Worm (Caenorhabditis elegans): ENCODE results near the gene F40F4.7.

F40F4.7 gene

ce11 chrX:3245812-3246211 is at the start of gene F40F4.7:
F40F4.7 (minus strand) TSS chrX:3245933.
- TF ChIP-seq W03F9.2 (tag; optimal IDR thresholded peaks at IDR 0.05) (no peak), him-1 (tag; optimal IDR thresholded peaks at IDR 0.05) (no peak), dao-5 (tag; optimal IDR thresholded peaks at IDR 0.05) (no peak)

DNA sequence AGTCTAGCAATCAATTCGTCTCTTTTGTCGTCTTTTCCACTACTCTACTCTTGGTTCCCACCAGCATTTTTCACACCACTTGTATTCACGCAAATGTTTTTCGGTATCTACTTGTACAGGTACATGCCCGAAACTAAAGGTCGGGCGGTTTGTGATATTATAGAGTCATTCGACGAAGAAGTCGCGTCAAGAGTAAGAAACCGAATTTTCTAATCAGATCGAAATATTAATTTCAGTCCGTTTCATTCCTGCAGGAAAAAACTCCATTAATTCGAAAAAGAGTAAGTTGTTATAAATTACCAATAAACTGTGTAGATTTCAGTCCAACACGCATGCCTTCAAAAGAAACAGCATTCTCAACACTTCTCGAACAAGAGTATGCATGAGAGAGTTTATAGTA is 46.2 kb upstream of the F40F4.7 start:
- TF ChIP-seq W03F9.2 (tag; optimal IDR thresholded peaks at IDR 0.05) (no peak), him-1 (tag; optimal IDR thresholded peaks at IDR 0.05) (no peak), dao-5 (tag; optimal IDR thresholded peaks at IDR 0.05) (no peak)

- no peak for TF ChIP-seq him-1 (tag; optimal IDR thresholded peaks at IDR 0.05)
- no peak for TF ChIP-seq W03F9.2 (tag; optimal IDR thresholded peaks at IDR 0.05)
- TF ChIP-seq dao-5 (tag; optimal IDR thresholded peaks at IDR 0.05) = no peak
Measured at ce11 chrX:3290147-3290546, 44.4 kb upstream of the F40F4.7 start.

- TF ChIP-seq him-1 (tag; optimal IDR thresholded peaks at IDR 0.05) (no peak), W03F9.2 (tag; optimal IDR thresholded peaks at IDR 0.05) (no peak), dao-5 (tag; optimal IDR thresholded peaks at IDR 0.05) (no peak)
Measured at ce11 chrX:3289183-3289582, 43.5 kb upstream of the F40F4.7 start, which contains the start of gene K09C4.4. K09C4.4 (plus strand) TSS chrX:3289483.

DNA sequence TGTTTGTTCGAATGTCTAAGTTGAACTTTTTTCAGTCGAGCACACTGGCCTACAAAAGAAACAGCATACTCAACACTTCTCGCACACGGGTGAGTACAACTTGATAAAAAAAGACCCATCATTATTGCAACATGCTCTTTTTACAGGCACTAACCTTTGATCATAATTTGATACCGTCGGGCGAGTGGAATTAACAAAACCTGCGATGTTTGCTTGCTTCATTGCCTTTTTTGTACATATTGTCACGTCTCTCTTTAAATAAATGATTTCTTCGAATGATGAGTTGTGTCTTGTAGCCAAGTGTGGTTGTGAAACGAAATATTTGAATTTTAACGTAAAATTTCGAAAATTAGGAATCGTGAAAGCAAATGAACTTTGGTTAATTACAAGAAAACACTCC is 39.7 kb upstream of the F40F4.7 start:
- TF ChIP-seq dao-5 (tag; optimal IDR thresholded peaks at IDR 0.05) = no peak
- TF ChIP-seq him-1 (tag; optimal IDR thresholded peaks at IDR 0.05) = no peak
- no peak for TF ChIP-seq W03F9.2 (tag; optimal IDR thresholded peaks at IDR 0.05)

DNA sequence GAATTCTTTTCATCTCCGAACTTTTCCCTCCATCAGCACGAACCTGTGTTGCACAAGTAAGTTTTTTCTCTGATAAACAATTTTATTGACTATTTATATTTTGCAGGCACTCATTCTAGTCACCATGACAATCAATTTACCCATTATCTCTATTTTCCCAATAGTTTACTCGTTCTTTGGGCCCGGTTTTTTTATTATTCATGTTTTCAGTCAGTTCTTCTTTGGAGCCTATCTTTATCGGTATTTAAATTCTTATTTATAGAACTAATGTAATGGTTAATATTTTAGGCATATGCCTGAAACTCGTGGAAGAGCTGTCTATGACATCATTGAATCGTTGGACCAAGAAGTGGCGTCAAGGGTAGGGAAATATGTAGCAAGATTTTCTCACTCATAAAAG is 39.2 kb upstream of the F40F4.7 start:
- TF ChIP-seq him-1 (tag; optimal IDR thresholded peaks at IDR 0.05) = no peak
- no peak for TF ChIP-seq dao-5 (tag; optimal IDR thresholded peaks at IDR 0.05)
- TF ChIP-seq W03F9.2 (tag; optimal IDR thresholded peaks at IDR 0.05) = no peak

DNA sequence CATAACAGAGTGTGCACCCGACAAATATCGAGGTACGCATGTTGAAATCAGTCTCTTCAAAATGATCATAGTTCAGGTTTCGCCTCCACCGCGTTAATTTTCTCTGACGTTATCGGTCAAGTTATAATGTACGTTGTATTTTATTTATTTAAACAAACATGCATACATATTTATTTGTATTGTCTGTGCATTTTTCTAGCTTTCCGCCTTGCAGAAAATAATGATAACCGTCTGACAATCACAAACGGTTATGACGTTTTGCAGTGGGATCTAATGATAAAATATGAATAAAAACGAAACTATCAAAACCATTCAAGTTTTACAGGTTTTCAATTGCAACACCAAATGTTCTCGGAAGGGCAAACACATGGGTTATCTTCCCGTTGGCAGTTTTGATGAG is 37.5 kb upstream of the F40F4.7 start:
- TF ChIP-seq W03F9.2 (tag; optimal IDR thresholded peaks at IDR 0.05) (no peak), dao-5 (tag; optimal IDR thresholded peaks at IDR 0.05) (no peak), him-1 (tag; optimal IDR thresholded peaks at IDR 0.05) (no peak)

ce11 chrX:3282306-3282705 is 36.6 kb upstream of the F40F4.7 start, which contains the start of gene K09C4.5:
K09C4.5 (plus strand) TSS chrX:3282631.
- no peak for TF ChIP-seq him-1 (tag; optimal IDR thresholded peaks at IDR 0.05)

DNA sequence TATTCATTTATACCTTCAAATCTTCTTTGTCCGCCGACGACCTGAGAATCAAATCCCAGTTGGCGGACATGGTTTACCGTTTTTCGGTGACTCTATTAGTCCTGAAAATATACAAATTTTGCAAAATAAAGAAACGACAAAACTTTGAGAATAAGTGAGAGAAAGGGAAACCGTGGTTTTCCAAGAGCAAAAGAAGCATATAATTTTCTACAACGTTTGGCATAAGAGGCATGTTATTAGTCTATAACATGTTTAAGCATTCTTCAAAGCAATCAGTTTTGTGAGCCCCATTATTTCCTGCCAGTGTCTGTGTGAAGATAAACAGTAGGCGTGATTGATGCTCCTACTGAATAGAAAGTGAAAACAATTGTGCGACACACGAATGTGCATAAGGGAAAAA is 34.4 kb upstream of the F40F4.7 start, which contains the start of gene K09C4.10:
Gene K09C4.10, minus strand, starts transcription at position 101 of the 400 bp plus-strand sequence.
- TF ChIP-seq him-1 (tag; optimal IDR thresholded peaks at IDR 0.05) (no peak), W03F9.2 (tag; optimal IDR thresholded peaks at IDR 0.05) (no peak), dao-5 (tag; optimal IDR thresholded peaks at IDR 0.05) (no peak)

ce11 chrX:3272580-3272979 is 26.8 kb upstream of the F40F4.7 start, which contains the start of gene K09C4.7:
K09C4.7 (plus strand) TSS chrX:3272880.
- TF ChIP-seq him-1 (tag; optimal IDR thresholded peaks at IDR 0.05) (no peak), W03F9.2 (tag; optimal IDR thresholded peaks at IDR 0.05) (no peak), dao-5 (tag; optimal IDR thresholded peaks at IDR 0.05) (no peak)

DNA sequence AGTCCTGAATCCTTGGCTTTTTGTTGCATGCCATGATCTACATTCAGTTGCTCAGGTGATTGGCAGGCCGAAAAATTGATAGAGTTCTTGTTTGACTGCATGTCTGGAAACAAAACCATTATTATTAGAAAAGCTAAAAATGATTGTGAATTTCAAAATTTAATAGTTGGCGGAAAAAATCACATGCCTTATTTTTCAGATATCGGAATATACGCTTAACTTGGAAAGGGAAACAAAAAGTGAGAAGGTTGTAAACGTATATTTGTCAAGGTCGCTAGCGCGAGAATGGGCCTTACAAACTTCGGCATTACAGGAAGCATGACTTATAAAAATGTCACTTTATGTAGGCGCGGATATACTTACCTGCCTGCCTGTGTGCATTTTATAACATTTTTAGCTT is 25.9 kb upstream of the F40F4.7 start, which contains the start of gene K09C4.9:
Gene K09C4.9, minus strand, starts transcription at position 101 of the 400 bp plus-strand sequence.
- TF ChIP-seq W03F9.2 (tag; optimal IDR thresholded peaks at IDR 0.05) (no peak), him-1 (tag; optimal IDR thresholded peaks at IDR 0.05) (no peak), dao-5 (tag; optimal IDR thresholded peaks at IDR 0.05) (no peak)

- TF ChIP-seq dao-5 (tag; optimal IDR thresholded peaks at IDR 0.05) (no peak), him-1 (tag; optimal IDR thresholded peaks at IDR 0.05) (no peak), W03F9.2 (tag; optimal IDR thresholded peaks at IDR 0.05) (no peak)
Measured at ce11 chrX:3270806-3271205, 25.1 kb upstream of the F40F4.7 start, which contains the start of gene sul-1. sul-1 (minus strand) TSS chrX:3270906.

DNA sequence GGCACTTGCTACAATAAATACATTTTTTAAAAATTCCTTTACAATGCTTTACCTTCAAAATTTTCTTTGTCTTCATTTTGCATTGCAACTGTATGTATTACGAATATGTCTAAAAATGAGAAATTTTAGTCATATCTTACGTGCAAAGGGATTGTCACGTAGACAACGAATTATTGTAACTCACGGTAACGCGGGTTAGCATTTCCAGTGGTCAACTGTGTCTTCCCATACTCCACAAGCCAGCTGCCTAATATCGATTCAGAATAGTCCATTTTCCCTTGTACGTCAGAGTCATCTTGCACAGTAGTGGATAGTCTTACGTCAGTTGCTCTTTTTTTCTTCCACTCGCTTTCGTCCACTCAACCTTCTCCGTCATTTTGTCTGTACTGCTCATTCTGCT is 16.9 kb upstream of the F40F4.7 start, which contains the start of gene fbxb-71:
Gene fbxb-71, plus strand, starts transcription at position 301 of the 400 bp plus-strand sequence.
- TF ChIP-seq dao-5 (tag; optimal IDR thresholded peaks at IDR 0.05) = no peak
- TF ChIP-seq W03F9.2 (tag; optimal IDR thresholded peaks at IDR 0.05) = no peak
- no peak for TF ChIP-seq him-1 (tag; optimal IDR thresholded peaks at IDR 0.05)

ce11 chrX:3260509-3260908 is 14.8 kb upstream of the F40F4.7 start, which contains the start of gene lbp-2:
lbp-2 (plus strand) TSS chrX:3260610.
- no peak for TF ChIP-seq dao-5 (tag; optimal IDR thresholded peaks at IDR 0.05)
- TF ChIP-seq him-1 (tag; optimal IDR thresholded peaks at IDR 0.05) = no peak
- TF ChIP-seq W03F9.2 (tag; optimal IDR thresholded peaks at IDR 0.05) = no peak

- TF ChIP-seq dao-5 (tag; optimal IDR thresholded peaks at IDR 0.05) (no peak), W03F9.2 (tag; optimal IDR thresholded peaks at IDR 0.05) (no peak), him-1 (tag; optimal IDR thresholded peaks at IDR 0.05) (no peak)
Measured at ce11 chrX:3258842-3259241, 13.1 kb upstream of the F40F4.7 start, which contains the start of gene lbp-1. lbp-1 (plus strand) TSS chrX:3259142.

Measured in whole organism, L4/young adult.